Fruit fly (Drosophila melanogaster): ENCODE data around the gene CG42446.

DNA sequence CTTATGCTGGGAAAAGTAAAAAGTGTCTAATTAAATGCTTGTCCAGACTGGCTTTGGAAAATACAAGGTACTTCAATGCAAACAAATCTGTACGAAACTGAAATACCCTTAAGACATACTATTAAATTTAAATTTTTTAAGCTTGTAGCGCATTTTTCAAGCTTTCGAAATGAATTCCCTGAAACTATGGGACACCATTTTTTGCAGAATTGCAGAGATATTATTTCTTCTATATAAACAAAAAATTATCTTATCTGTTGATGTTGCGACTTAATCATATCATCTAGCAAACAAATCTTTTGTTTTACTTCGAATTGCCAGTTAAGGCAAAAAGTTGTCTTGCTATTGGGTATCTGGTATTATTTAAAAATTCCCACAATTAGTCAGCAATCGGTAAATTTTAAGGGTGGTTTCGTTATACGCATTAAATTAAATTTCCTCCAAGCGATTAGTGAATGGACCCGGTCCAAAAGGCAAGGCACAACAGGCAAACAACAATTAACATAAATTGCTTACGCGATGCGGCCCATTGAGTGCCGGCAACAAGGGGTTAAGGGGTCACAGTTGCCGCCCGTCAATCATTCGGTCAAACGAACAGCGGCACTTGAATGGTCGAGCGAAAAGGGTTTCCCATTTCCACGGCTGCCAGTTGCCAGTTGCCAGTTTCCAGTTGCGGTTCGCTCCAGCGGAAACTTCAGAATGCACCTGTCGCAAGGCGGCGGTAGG, 23.4 kb downstream of the CG42446 start:
- TF ChIP-seq psq (optimal IDR thresholded peaks at IDR 0.05) (no peak), CG8478 (optimal IDR thresholded peaks at IDR 0.05) (no peak)
